Worm (Caenorhabditis elegans) whole organism, late embryonic: Measurements from ENCODE around the gene mam-5.

Source experiments
- K09A11.1 ChIP-seq: sonication (generic microtip); optimal IDR thresholded peaks from 2 replicates; lab custom pipeline; 2017; ENCODE audit warnings: antibody characterized with exemption, mild to moderate bottlenecking, missing genetic modification characterization, missing compliant biosample characterization; ENCODE audit not compliant: insufficient read depth
- T23F11.4 ChIP-seq: fragments of 200-800 bp; sonication (Bioruptor generic); optimal IDR thresholded peaks from 2 replicates; lab custom pipeline; 2018; ENCODE audit warnings: mild to moderate bottlenecking, missing genetic modification characterization, missing compliant biosample characterization
- Y22D7AL.16 ChIP-seq: sonication (generic microtip); optimal IDR thresholded peaks from 2 replicates; lab custom pipeline; 2016; ENCODE audit warnings: missing genetic modification characterization, missing compliant biosample characterization
- ahr-1 ChIP-seq: sonication (generic microtip); optimal IDR thresholded peaks from 2 replicates; lab custom pipeline; 2016; ENCODE audit warnings: missing genetic modification characterization, missing compliant biosample characterization
- ama-1 ChIP-seq: fragments of 150-350 bp; optimal IDR thresholded peaks from 2 replicates; lab custom pipeline; 2014
- ceh-14 ChIP-seq: sonication (generic microtip); optimal IDR thresholded peaks from 2 replicates; lab custom pipeline; 2016; ENCODE audit warnings: missing genotype, missing genetic modification characterization, missing compliant biosample characterization
- ceh-22 ChIP-seq: sonication (generic microtip); optimal IDR thresholded peaks from 2 replicates; lab custom pipeline; 2017; ENCODE audit warnings: missing biosample characterization, missing genetic modification characterization
- ceh-30 ChIP-seq: fragments of 150-350 bp; optimal IDR thresholded peaks from 2 replicates; lab custom pipeline; 2014; ENCODE audit warnings: missing biosample characterization, missing genetic modification characterization
- ceh-31 ChIP-seq: sonication (generic microtip); optimal IDR thresholded peaks from 2 replicates; lab custom pipeline; 2016; ENCODE audit warnings: missing genetic modification characterization, missing compliant biosample characterization
- ceh-34 ChIP-seq: sonication (generic microtip); optimal IDR thresholded peaks from 2 replicates; lab custom pipeline; 2016; ENCODE audit warnings: mild to moderate bottlenecking, missing genetic modification characterization, missing compliant biosample characterization
- ceh-45 ChIP-seq: fragments of 200-800 bp; sonication (Bioruptor generic); IDR thresholded peaks from 2 replicates; pipeline ENCODE4 v1.3.6; 2022; ENCODE audit warnings: missing genetic modification reagents, missing genetic modification characterization, missing compliant biosample characterization
- dve-1 ChIP-seq: sonication (generic microtip); optimal IDR thresholded peaks from 2 replicates; lab custom pipeline; 2017; ENCODE audit warnings: antibody characterized with exemption, mild to moderate bottlenecking, missing genetic modification characterization, missing compliant biosample characterization
- elt-2 ChIP-seq: sonication (generic microtip); optimal IDR thresholded peaks from 2 replicates; lab custom pipeline; 2016; ENCODE audit warnings: missing genetic modification reagents, missing genetic modification characterization, missing compliant biosample characterization
- hlh-30 ChIP-seq: sonication (generic microtip); optimal IDR thresholded peaks from 2 replicates; lab custom pipeline; 2017; ENCODE audit warnings: antibody characterized with exemption, missing genetic modification characterization, missing compliant biosample characterization; ENCODE audit not compliant: insufficient read depth
- lim-6 ChIP-seq: sonication (generic microtip); optimal IDR thresholded peaks from 2 replicates; lab custom pipeline; 2016; ENCODE audit warnings: missing genetic modification characterization, missing compliant biosample characterization
- lin-11 ChIP-seq: fragments of 200-800 bp; sonication (Bioruptor generic); optimal IDR thresholded peaks from 2 replicates; lab custom pipeline; 2018; ENCODE audit warnings: mild to moderate bottlenecking, missing genetic modification characterization, missing compliant biosample characterization
- madf-2 ChIP-seq: sonication (generic microtip); optimal IDR thresholded peaks from 2 replicates; lab custom pipeline; 2017; ENCODE audit warnings: missing genetic modification characterization, missing compliant biosample characterization
- nfya-1 ChIP-seq: sonication (generic microtip); optimal IDR thresholded peaks from 2 replicates; lab custom pipeline; 2017; ENCODE audit warnings: missing genetic modification characterization, mild to moderate bottlenecking, missing compliant biosample characterization, antibody characterized with exemption, moderate library complexity
- nhr-232 ChIP-seq: sonication (generic microtip); optimal IDR thresholded peaks from 2 replicates; lab custom pipeline; 2016; ENCODE audit warnings: missing genetic modification characterization, missing compliant biosample characterization
- pax-1 ChIP-seq: fragments of 150-350 bp; optimal IDR thresholded peaks from 2 replicates; lab custom pipeline; 2014; ENCODE audit warnings: missing biosample characterization, missing genetic modification characterization
- pha-2 ChIP-seq: sonication (generic microtip); optimal IDR thresholded peaks from 2 replicates; lab custom pipeline; 2017; ENCODE audit warnings: mild to moderate bottlenecking, missing genetic modification characterization, missing compliant biosample characterization
- pha-4 ChIP-seq: fragments of 150-350 bp; optimal IDR thresholded peaks from 2 replicates; lab custom pipeline; 2018; ENCODE audit warnings: missing biosample characterization, missing genetic modification reagents, missing genetic modification characterization
- pqm-1 ChIP-seq: sonication (generic microtip); optimal IDR thresholded peaks from 2 replicates; lab custom pipeline; 2016; ENCODE audit warnings: missing genetic modification characterization, missing compliant biosample characterization
- ref-2 ChIP-seq: sonication (generic microtip); optimal IDR thresholded peaks from 2 replicates; lab custom pipeline; 2016; ENCODE audit warnings: missing genetic modification characterization, missing compliant biosample characterization
- sdc-2 ChIP-seq: sonication (generic microtip); optimal IDR thresholded peaks from 2 replicates; lab custom pipeline; 2016; ENCODE audit warnings: missing genotype, missing genetic modification characterization, missing compliant biosample characterization
- sox-4 ChIP-seq: sonication (generic microtip); optimal IDR thresholded peaks from 2 replicates; lab custom pipeline; 2017; ENCODE audit warnings: mild to moderate bottlenecking, missing genetic modification characterization, inconsistent platforms, missing compliant biosample characterization
- syd-9 ChIP-seq: sonication (generic microtip); optimal IDR thresholded peaks from 2 replicates; lab custom pipeline; 2016; ENCODE audit warnings: mild to moderate bottlenecking, missing genetic modification characterization, moderate library complexity, missing compliant biosample characterization
- tbx-2 ChIP-seq: sonication (generic microtip); optimal IDR thresholded peaks from 2 replicates; lab custom pipeline; 2016; ENCODE audit warnings: missing genetic modification characterization, missing compliant biosample characterization
- unc-3 ChIP-seq, 2 experiments: fragments of 200-800 bp in 1 of 2; sonication (Bioruptor generic) in 1 of 2; sonication (generic microtip) in 1 of 2; conservative IDR thresholded peaks in 1 of 2; optimal IDR thresholded peaks in 1 of 2; 2 replicates each; pipeline versions ENCODE4 v1.3.6 to Lab custom; 2016 to 2022; ENCODE audit warnings: missing compliant biosample characterization in 2 of 2, missing genetic modification characterization in 2 of 2, missing genetic modification reagents in 1 of 2
- unc-42 ChIP-seq: sonication (generic microtip); optimal IDR thresholded peaks from 2 replicates; lab custom pipeline; 2016; ENCODE audit warnings: missing genotype, missing genetic modification characterization, missing compliant biosample characterization
- unc-86 ChIP-seq: sonication (generic microtip); optimal IDR thresholded peaks from 2 replicates; lab custom pipeline; 2016; ENCODE audit warnings: missing genetic modification characterization, missing compliant biosample characterization
- ztf-16 ChIP-seq: sonication (generic microtip); optimal IDR thresholded peaks from 2 replicates; lab custom pipeline; 2017; ENCODE audit warnings: missing genetic modification characterization, missing compliant biosample characterization

Gene mam-5

ce11 chrV:9927954-9928353, 24.5 kb upstream of the mam-5 start:
- peak; percentile 19 for TF ChIP-seq hlh-30
- TF ChIP-seq ref-2 (tag; lab: Kevin White, UChicago), result no peak

DNA sequence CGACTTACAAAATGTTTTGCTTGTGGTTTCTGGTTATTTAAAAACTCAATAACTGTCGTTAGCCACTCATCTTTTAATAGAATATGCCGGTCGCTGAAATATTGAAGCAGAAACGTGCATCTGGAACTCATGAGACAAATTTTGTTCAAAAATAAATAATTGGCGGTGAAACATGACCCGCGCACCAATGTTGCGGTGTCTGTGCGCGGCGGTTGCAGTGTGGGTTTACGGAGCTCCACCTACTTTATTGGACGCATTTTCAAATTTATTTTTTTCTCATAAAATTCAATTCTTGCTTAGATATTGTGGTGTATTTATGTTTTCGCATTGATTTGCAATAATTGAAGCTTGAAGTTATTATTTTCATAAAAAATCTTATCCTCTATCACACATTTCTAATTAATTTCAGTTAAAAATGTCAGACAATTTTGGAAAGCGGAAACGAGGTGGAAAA, 21.9 kb upstream of the mam-5 start, which contains the start of the genes rmh-2 and suds-3:
Gene rmh-2 (minus strand): TSS at position 164 of the 454 bp plus-strand sequence.
Gene suds-3 (plus strand): TSS at position 404 of the 454 bp plus-strand sequence.
- peak; percentile 38 for TF ChIP-seq tbx-2 (tag; lab: Kevin White, UChicago)
- TF ChIP-seq ceh-31 (tag; lab: Kevin White, UChicago), result peak; percentile 4
- TF ChIP-seq nfya-1 (tag; lab: Kevin White, UChicago), result peak; percentile 43
- TF ChIP-seq lin-11 (tag; lab: Kevin White, UChicago), result no peak
- TF ChIP-seq K09A11.1 (tag; lab: Kevin White, UChicago), result peak; percentile 49
- TF ChIP-seq ceh-14 (tag; lab: Kevin White, UChicago), result no peak
- no peak for TF ChIP-seq madf-2 (tag; lab: Kevin White, UChicago)
- peak; percentile 65 for TF ChIP-seq ceh-34 (tag; lab: Kevin White, UChicago)
- peak; percentile 20 for TF ChIP-seq elt-2 (tag; lab: Kevin White, UChicago)

DNA sequence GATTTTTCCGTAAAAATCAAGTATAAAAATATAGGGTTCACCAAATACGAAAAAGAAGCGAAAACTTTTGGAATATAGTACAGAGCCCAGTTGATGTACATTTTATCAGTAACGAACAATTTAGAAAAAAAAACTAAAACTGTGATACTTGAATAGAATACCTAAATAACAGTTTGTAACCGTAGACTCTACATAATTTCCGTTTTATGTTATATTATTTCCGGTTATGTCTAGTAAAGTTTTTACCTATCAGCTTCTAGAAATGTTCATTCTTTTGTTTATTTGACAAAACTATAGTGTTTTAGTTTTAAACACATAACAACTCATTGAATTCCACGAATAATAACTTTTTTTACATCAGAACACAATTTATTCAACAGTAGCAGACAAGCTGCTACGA, 15.1 kb upstream of the mam-5 start, which contains the start of gene srj-33:
Gene srj-33 (minus strand): TSS at position 101 of the 400 bp plus-strand sequence.
- TF ChIP-seq dve-1 (no peak), ceh-30 (tag; lab: Kevin White, UChicago) (no peak), unc-3 (GFP tag; conservative IDR thresholded peaks at IDR 0.05; lab: Robert Waterston, UW) (no peak), unc-3 (tag; optimal IDR thresholded peaks at IDR 0.05; lab: Kevin White, UChicago) (no peak), T23F11.4 (GFP tag; lab: Kevin White, UChicago) (no peak), ama-1 (no peak), madf-2 (tag; lab: Kevin White, UChicago) (no peak), pax-1 (no peak)
- TF ChIP-seq, all 69 proteins: peak for 0

DNA sequence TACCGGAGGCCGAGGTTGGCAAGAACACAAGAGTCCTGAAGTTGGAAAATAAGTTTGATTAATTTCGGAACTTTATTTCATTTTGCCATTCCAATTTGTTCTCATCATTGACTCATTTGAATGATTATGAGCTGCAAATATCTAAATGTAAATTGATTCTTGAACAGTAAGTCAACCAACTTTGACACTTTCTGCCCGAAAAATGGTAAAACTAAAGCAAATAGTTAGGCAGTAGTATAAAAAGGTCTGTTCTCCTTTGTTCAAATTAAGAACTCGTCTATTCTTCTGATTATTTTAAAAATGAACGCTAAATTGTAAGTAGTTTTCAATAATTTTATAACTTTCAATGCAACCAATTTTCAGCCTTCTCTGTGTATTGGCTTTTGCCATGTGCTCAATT, 9.5 kb upstream of the mam-5 start, which contains the start of gene fipr-12:
Gene fipr-12 (plus strand): TSS at position 301 of the 400 bp plus-strand sequence.
- TF ChIP-seq unc-86 (tag; lab: Kevin White, UChicago) (no peak), ceh-45 (no peak), pqm-1 (tag; lab: Kevin White, UChicago) (no peak)

DNA sequence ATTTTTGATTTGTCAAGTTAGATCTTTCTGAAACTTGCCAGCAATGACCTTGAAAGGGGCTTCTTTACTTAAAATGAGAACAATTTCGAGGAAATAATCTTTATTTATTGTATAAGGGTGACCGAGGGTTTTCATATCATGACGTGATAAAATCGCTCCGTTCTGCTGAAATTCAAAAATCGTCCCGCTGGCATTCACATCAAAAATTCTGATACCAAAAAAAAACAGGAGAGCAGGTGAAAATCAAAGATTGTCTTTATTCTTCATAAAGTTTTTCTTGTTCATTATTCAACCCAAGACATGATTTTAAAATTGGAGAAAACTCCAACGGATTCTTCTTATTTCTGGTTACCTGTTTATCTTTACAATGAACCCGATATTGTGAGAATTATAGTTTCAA, 8.4 kb upstream of the mam-5 start, which contains the start of gene sre-28:
Gene sre-28 (plus strand): TSS at position 301 of the 400 bp plus-strand sequence.
- TF ChIP-seq unc-86 (tag; lab: Kevin White, UChicago), result no peak
- TF ChIP-seq ztf-16 (tag; lab: Kevin White, UChicago), result no peak
- TF ChIP-seq ceh-22 (tag; lab: Kevin White, UChicago), result no peak
- no peak for TF ChIP-seq ahr-1 (tag; lab: Kevin White, UChicago)
- TF ChIP-seq syd-9, result no peak
- no peak for TF ChIP-seq pha-2 (tag; lab: Kevin White, UChicago)
- TF ChIP-seq madf-2 (tag; lab: Kevin White, UChicago), result no peak
- TF ChIP-seq sox-4 (tag; lab: Kevin White, UChicago), result no peak
- no peak for TF ChIP-seq sdc-2 (tag; lab: Kevin White, UChicago)
- TF ChIP-seq lim-6 (tag; lab: Kevin White, UChicago), result no peak
- TF ChIP-seq Y22D7AL.16 (tag; lab: Kevin White, UChicago), result no peak
- TF ChIP-seq ceh-14 (tag; lab: Kevin White, UChicago), result no peak
- no peak for TF ChIP-seq pha-4 (tag; lab: Kevin White, UChicago)
- no peak for TF ChIP-seq ceh-45
- no peak for TF ChIP-seq unc-42 (tag; lab: Kevin White, UChicago)
- no peak for TF ChIP-seq nhr-232 (tag; lab: Kevin White, UChicago)
